Worm (Caenorhabditis elegans): ENCODE results near the gene ZK792.12.

ce11 chrIV:11692071-11692673 lies 1.4 kb upstream of the ZK792.12 start:
- TF ChIP-seq pha-4 (tag; optimal IDR thresholded peaks at IDR 0.05), result no peak
- peak; percentile 98 for TF ChIP-seq unc-42 (tag; optimal IDR thresholded peaks at IDR 0.05)
- no peak for TF ChIP-seq K02D7.2 (tag; optimal IDR thresholded peaks at IDR 0.05)
- no peak for TF ChIP-seq sox-4 (tag; optimal IDR thresholded peaks at IDR 0.05)
- no peak for TF ChIP-seq unc-86 (tag; optimal IDR thresholded peaks at IDR 0.05)
- TF ChIP-seq zip-5 (tag; optimal IDR thresholded peaks at IDR 0.05), result no peak
- TF ChIP-seq dmd-4 (tag; optimal IDR thresholded peaks at IDR 0.05; ENCODE audit: borderline replicate concordance), result no peak
- TF ChIP-seq ceh-48 (tag; optimal IDR thresholded peaks at IDR 0.05), result no peak
- no peak for TF ChIP-seq C08G9.2 (tag; optimal IDR thresholded peaks at IDR 0.05)

Measured in whole organism, late embryonic.